Worm (Caenorhabditis elegans): ENCODE measurements around the gene camt-1.

- TF ChIP-seq dpff-1 (tag; optimal IDR thresholded peaks at IDR 0.05) = no peak
- TF ChIP-seq nfya-1 (tag; optimal IDR thresholded peaks at IDR 0.05; ENCODE audit: borderline replicate concordance, insufficient read depth) = no peak
- no peak for TF ChIP-seq madf-10 (tag; optimal IDR thresholded peaks at IDR 0.05)
These were observed 50.1 kb downstream of the camt-1 start for ce11 chrII:4454823-4455222.
